Worm (Caenorhabditis elegans) whole organism, L3 larva: ENCODE data around the gene clec-5.

Source experiments
- R02D3.7 ChIP-seq: fragments of 150-350 bp; optimal IDR thresholded peaks from 2 replicates; lab custom pipeline; 2014; ENCODE audit warnings: missing biosample characterization, missing genetic modification characterization
- ama-1 ChIP-seq: fragments of 150-350 bp; optimal IDR thresholded peaks from 2 replicates; lab custom pipeline; 2018
- fos-1 ChIP-seq: fragments of 150-350 bp; optimal IDR thresholded peaks from 2 replicates; lab custom pipeline; 2014; ENCODE audit warnings: missing biosample characterization, missing genetic modification characterization
- nfya-1 ChIP-seq: sonication (generic microtip); optimal IDR thresholded peaks from 2 replicates; lab custom pipeline; 2017; ENCODE audit warnings: missing genetic modification characterization, mild to moderate bottlenecking, missing compliant biosample characterization, antibody characterized with exemption, moderate library complexity; ENCODE audit not compliant: insufficient read depth
- nhr-12 ChIP-seq: fragments of 150-350 bp; optimal IDR thresholded peaks from 2 replicates; lab custom pipeline; 2014; ENCODE audit warnings: missing biosample characterization, missing genetic modification characterization
- nhr-67 ChIP-seq: fragments of 150-350 bp; optimal IDR thresholded peaks from 2 replicates; lab custom pipeline; 2014; ENCODE audit warnings: missing biosample characterization, missing genetic modification characterization
- unc-39 ChIP-seq: sonication (generic microtip); optimal IDR thresholded peaks from 4 replicates; lab custom pipeline; 2017; ENCODE audit warnings: missing biosample characterization, missing genetic modification characterization
- unc-62 ChIP-seq: fragments of 150-350 bp; sonication (generic microtip); optimal IDR thresholded peaks from 4 replicates; lab custom pipeline; 2014; ENCODE audit warnings: missing biosample characterization, missing genetic modification reagents, missing genetic modification characterization
- ztf-11 ChIP-seq: fragments of 150-350 bp; optimal IDR thresholded peaks from 2 replicates; lab custom pipeline; 2014; ENCODE audit warnings: missing biosample characterization, missing genetic modification characterization

- TF ChIP-seq unc-39 (no peak), ztf-11 (tag; lab: Kevin White, UChicago) (no peak), nhr-67 (no peak), R02D3.7 (no peak), nfya-1 (tag; lab: Kevin White, UChicago) (no peak), unc-62 (GFP tag; lab: Kevin White, UChicago) (no peak), ama-1 (lab: Kevin White, UChicago) (no peak), nhr-12 (tag; lab: Kevin White, UChicago) (no peak), fos-1 (tag; lab: Kevin White, UChicago) (no peak)
These were observed 26.5 kb upstream of the clec-5 start, which contains the start of gene F26F4.12 for ce11 chrIII:4909938-4910337.
